Fruit fly (Drosophila melanogaster) whole organism, embryonic: ENCODE data around the gene Fic.
A peak's percentile ranks its signal among the peaks of the same experiment; 100 is the strongest.

Source experiments
- CG11696 ChIP-seq: fragments of 200-800 bp; sonication (Bioruptor generic); IDR thresholded peaks from 2 replicates; pipeline ENCODE4 v1.3.6; 2022; ENCODE audit warnings: missing biosample characterization, missing genetic modification characterization
- CG12659 ChIP-seq: fragments of 200-800 bp; sonication (Bioruptor generic); optimal IDR thresholded peaks from 3 replicates; lab custom pipeline; 2017; ENCODE audit warnings: mild to moderate bottlenecking, missing biosample characterization, missing genetic modification reagents, missing genetic modification characterization
- CG14441 ChIP-seq: fragments of 200-800 bp; sonication (Bioruptor generic); IDR thresholded peaks from 2 replicates; pipeline ENCODE4 v1.3.6; 2022; ENCODE audit warnings: missing biosample characterization, missing genetic modification characterization
- CG17361 ChIP-seq: fragments of 200-800 bp; sonication (Bioruptor generic); IDR thresholded peaks from 3 replicates; pipeline ENCODE4 v1.3.6; 2022; ENCODE audit warnings: missing biosample characterization, missing genetic modification characterization
- CG17568 ChIP-seq: fragments of 200-800 bp; sonication (Bioruptor generic); optimal IDR thresholded peaks from 2 replicates; lab custom pipeline; 2018; ENCODE audit warnings: missing biosample characterization, mild to moderate bottlenecking, missing genetic modification characterization, moderate library complexity
- CG18011 ChIP-seq: fragments of 200-800 bp; sonication (Bioruptor generic); optimal IDR thresholded peaks from 2 replicates; lab custom pipeline; 2017; ENCODE audit warnings: missing biosample characterization, missing genetic modification characterization, mild to moderate bottlenecking, moderate library complexity, missing genotype
- CG1832 ChIP-seq: fragments of 200-800 bp; sonication (Bioruptor generic); optimal IDR thresholded peaks from 2 replicates; lab custom pipeline; 2017; ENCODE audit warnings: missing biosample characterization, mild to moderate bottlenecking, missing genetic modification characterization, inconsistent platforms
- CG2875 ChIP-seq: fragments of 200-800 bp; sonication (Bioruptor generic); optimal IDR thresholded peaks from 2 replicates; lab custom pipeline; 2017; ENCODE audit warnings: missing biosample characterization, mild to moderate bottlenecking, missing genetic modification characterization, missing genetic modification reagents
- CG34422 ChIP-seq: fragments of 200-800 bp; sonication (Bioruptor generic); IDR thresholded peaks from 3 replicates; pipeline ENCODE4 v1.3.6; 2022; ENCODE audit warnings: missing biosample characterization, missing genetic modification characterization
- CG4328 ChIP-seq: fragments of 200-800 bp; sonication (Bioruptor generic); optimal IDR thresholded peaks from 3 replicates; lab custom pipeline; 2017; ENCODE audit warnings: missing biosample characterization, missing genetic modification reagents, missing genetic modification characterization
- CG8924 ChIP-seq: fragments of 200-800 bp; optimal IDR thresholded peaks from 3 replicates; lab custom pipeline; 2019; ENCODE audit warnings: missing biosample characterization, mild to moderate bottlenecking, missing genetic modification characterization, moderate library complexity
- CG9797 ChIP-seq: fragments of 200-800 bp; sonication (Bioruptor generic); optimal IDR thresholded peaks from 3 replicates; lab custom pipeline; 2018; ENCODE audit warnings: missing biosample characterization, mild to moderate bottlenecking, missing genetic modification characterization
- Dll ChIP-seq: fragments of 200-800 bp; sonication (Bioruptor generic); IDR thresholded peaks from 4 replicates; pipeline ENCODE4 v1.3.6; 2022; ENCODE audit warnings: missing biosample characterization, missing genetic modification characterization; ENCODE audit not compliant: partially characterized antibody
- ERR ChIP-seq: fragments of 200-800 bp; sonication (Bioruptor generic); optimal IDR thresholded peaks from 2 replicates; lab custom pipeline; 2016; ENCODE audit warnings: missing biosample characterization, missing genetic modification characterization
- Fer2 ChIP-seq: fragments of 200-800 bp; sonication (Bioruptor generic); optimal IDR thresholded peaks from 2 replicates; lab custom pipeline; 2018; ENCODE audit warnings: missing biosample characterization, mild to moderate bottlenecking, missing genetic modification characterization, moderate library complexity
- Fer3 ChIP-seq: fragments of 200-800 bp; sonication (Bioruptor generic); optimal IDR thresholded peaks from 2 replicates; lab custom pipeline; 2018; ENCODE audit warnings: missing biosample characterization, mild to moderate bottlenecking, missing genetic modification characterization, moderate library complexity
- HLH54F ChIP-seq: fragments of 200-800 bp; sonication (Bioruptor generic); optimal IDR thresholded peaks from 3 replicates; lab custom pipeline; 2016; ENCODE audit warnings: missing biosample characterization, missing genetic modification characterization
- Hr78 ChIP-seq, 2 experiments: fragments of 200-800 bp in 1 of 2; fragments of >200 bp in 1 of 2; sonication (Bioruptor generic) in 1 of 2; optimal IDR thresholded peaks; 2 replicates each; lab custom pipeline; 2017 to 2019; ENCODE audit warnings: missing biosample characterization in 2 of 2, missing genetic modification characterization in 2 of 2, mild to moderate bottlenecking in 1 of 2, moderate library complexity in 1 of 2
- Med ChIP-seq: fragments of 200-800 bp; sonication (Bioruptor generic); peaks from one replicate; lab custom pipeline; 2016; ENCODE audit warnings: missing biosample characterization, missing genetic modification characterization, mild to moderate bottlenecking, inconsistent platforms, moderate library complexity
- Meics ChIP-seq: fragments of 200-800 bp; sonication (Bioruptor generic); optimal IDR thresholded peaks from 2 replicates; lab custom pipeline; 2017; ENCODE audit warnings: missing biosample characterization, mild to moderate bottlenecking, missing genetic modification characterization
- Optix ChIP-seq: fragments of 200-800 bp; sonication (Bioruptor generic); IDR thresholded peaks from 3 replicates; pipeline ENCODE4 v1.3.6; 2022; ENCODE audit warnings: missing biosample characterization, missing genetic modification characterization
- Rfx ChIP-seq: fragments of 200-800 bp; sonication (Bioruptor generic); IDR thresholded peaks from 2 replicates; pipeline ENCODE4 v1.3.6; 2022; ENCODE audit warnings: missing biosample characterization, missing genetic modification characterization
- Scr ChIP-seq: fragments of 200-800 bp; sonication (Bioruptor generic); IDR thresholded peaks from 2 replicates; pipeline ENCODE4 v1.3.6; 2022; ENCODE audit warnings: missing biosample characterization, missing genetic modification characterization; ENCODE audit not compliant: partially characterized antibody
- btn ChIP-seq: fragments of 200-800 bp; sonication (Bioruptor generic); optimal IDR thresholded peaks from 2 replicates; lab custom pipeline; 2016; ENCODE audit warnings: missing biosample characterization, missing genetic modification characterization
- chinmo ChIP-seq: fragments of 200-800 bp; sonication (Bioruptor generic); IDR thresholded peaks from 4 replicates; pipeline ENCODE4 v1.3.6; 2022; ENCODE audit warnings: missing biosample characterization, missing genetic modification characterization; ENCODE audit not compliant: partially characterized antibody
- ci ChIP-seq: fragments of 200-800 bp; sonication (Bioruptor generic); IDR thresholded peaks from 3 replicates; pipeline ENCODE4 v1.3.6; 2022; ENCODE audit warnings: missing biosample characterization, missing genetic modification characterization
- crp ChIP-seq, 2 experiments: fragments of 200-800 bp; sonication (Bioruptor generic); optimal IDR thresholded peaks; 2 replicates in 1 of 2; 3 replicates in 1 of 2; lab custom pipeline; 2017; ENCODE audit warnings: missing biosample characterization in 2 of 2, missing genetic modification characterization in 2 of 2, mild to moderate bottlenecking in 1 of 2, moderate library complexity in 1 of 2
- hb ChIP-seq: fragments of 200-800 bp; sonication (Bioruptor generic); IDR thresholded peaks from 3 replicates; pipeline ENCODE4 v1.3.6; 2022; ENCODE audit warnings: missing biosample characterization, missing genetic modification characterization; ENCODE audit not compliant: partially characterized antibody
- hkb ChIP-seq, 2 experiments: fragments of 200-800 bp in 1 of 2; fragments of >200 bp in 1 of 2; sonication (Bioruptor generic) in 1 of 2; IDR thresholded peaks in 1 of 2; optimal IDR thresholded peaks in 1 of 2; 2 replicates each; pipeline versions ENCODE4 v1.3.6 to Lab custom; 2017 to 2022; ENCODE audit warnings: missing biosample characterization in 1 of 2, missing genetic modification characterization in 1 of 2
- org-1 ChIP-seq: fragments of 200-800 bp; sonication (Bioruptor generic); optimal IDR thresholded peaks from 2 replicates; lab custom pipeline; 2017; ENCODE audit warnings: missing biosample characterization, missing genetic modification characterization
- pb ChIP-seq: fragments of 200-800 bp; sonication (Bioruptor generic); optimal IDR thresholded peaks from 3 replicates; lab custom pipeline; 2016; ENCODE audit warnings: missing biosample characterization, missing genetic modification characterization
- phol ChIP-seq: fragments of 200-800 bp; sonication (Bioruptor generic); optimal IDR thresholded peaks from 3 replicates; lab custom pipeline; 2018; ENCODE audit warnings: missing biosample characterization, mild to moderate bottlenecking, missing genetic modification characterization, moderate library complexity
- sens-2 ChIP-seq: fragments of 200-800 bp; sonication (Bioruptor generic); IDR thresholded peaks from 2 replicates; pipeline ENCODE4 v1.3.6; 2022; ENCODE audit warnings: missing biosample characterization, missing genetic modification characterization
- tin ChIP-seq: fragments of 200-800 bp; sonication (Bioruptor generic); optimal IDR thresholded peaks from 3 replicates; lab custom pipeline; 2016; ENCODE audit warnings: missing biosample characterization, missing genetic modification characterization
- usp ChIP-seq: fragments of >200 bp; optimal IDR thresholded peaks from 2 replicates; lab custom pipeline; 2017; ENCODE audit warnings: missing biosample characterization, missing genetic modification characterization
- zen ChIP-seq: fragments of 200-800 bp; sonication (Bioruptor generic); optimal IDR thresholded peaks from 3 replicates; lab custom pipeline; 2018; ENCODE audit warnings: missing biosample characterization, mild to moderate bottlenecking, missing genetic modification characterization, moderate library complexity

Gene Fic

dm6 chr2L:6411089-6411757, 12.9 kb upstream of the Fic start, which contains the start of gene DIP-epsilon (continued):
- TF ChIP-seq ci (GFP tag; lab: Robert Waterston, UW) (peak; percentile 23; the same call in 1 of the 3 replicates), Optix (GFP tag; lab: Robert Waterston, UW) (0 out of 3 replicates have a peak, but pooled peaks have one; percentile 16), chinmo (GFP tag; lab: Robert Waterston, UW) (0 out of 4 replicates have a peak, but pooled peaks have one; percentile 18), hkb (optimal IDR thresholded peaks at IDR 0.05; lab: Kevin White, UChicago) (no peak), hkb (GFP tag; IDR thresholded peaks at IDR 0.05; lab: Robert Waterston, UW) (no peak), usp (GFP tag; lab: Kevin White, UChicago) (no peak), Dll (no peak), CG14441 (GFP tag; lab: Robert Waterston, UW) (no peak), Rfx (GFP tag; lab: Robert Waterston, UW) (no peak), zen (tag; lab: Kevin White, UChicago) (no peak), CG12659 (GFP tag; lab: Kevin White, UChicago) (no peak), phol (tag; lab: Kevin White, UChicago) (no peak), Fer3 (no peak), CG11696 (no peak), hb (no peak), CG4328 (GFP tag; lab: Kevin White, UChicago) (no peak), CG9797 (no peak), CG17361 (GFP tag; lab: Robert Waterston, UW) (no peak), Scr (GFP tag; lab: Robert Waterston, UW) (no peak), HLH54F (no peak), Hr78 (GFP tag; optimal IDR thresholded peaks at IDR 0.05; lab: Kevin White, UChicago) (peak in 1 of 2 experiments; percentile 63), CG8924 (no peak), CG1832 (GFP tag; lab: Kevin White, UChicago) (no peak), CG17568 (no peak), ERR (GFP tag; lab: Kevin White, UChicago) (no peak), CG34422 (GFP tag; lab: Robert Waterston, UW) (no peak), Fer2 (tag; lab: Kevin White, UChicago) (no peak)

- TF ChIP-seq crp (GFP tag; optimal IDR thresholded peaks at IDR 0.05; lab: Kevin White, UChicago) (peak in 1 of 2 experiments; percentile 25), Meics (peak; percentile 7), tin (GFP tag; lab: Kevin White, UChicago) (no peak), org-1 (GFP tag; lab: Kevin White, UChicago) (no peak)
Observed at dm6 chr2L:6411953-6412352, 12.2 kb upstream of the Fic start, which contains the start of gene CG13982. TSS of gene CG13982 (plus strand) at chr2L:6412315.

DNA sequence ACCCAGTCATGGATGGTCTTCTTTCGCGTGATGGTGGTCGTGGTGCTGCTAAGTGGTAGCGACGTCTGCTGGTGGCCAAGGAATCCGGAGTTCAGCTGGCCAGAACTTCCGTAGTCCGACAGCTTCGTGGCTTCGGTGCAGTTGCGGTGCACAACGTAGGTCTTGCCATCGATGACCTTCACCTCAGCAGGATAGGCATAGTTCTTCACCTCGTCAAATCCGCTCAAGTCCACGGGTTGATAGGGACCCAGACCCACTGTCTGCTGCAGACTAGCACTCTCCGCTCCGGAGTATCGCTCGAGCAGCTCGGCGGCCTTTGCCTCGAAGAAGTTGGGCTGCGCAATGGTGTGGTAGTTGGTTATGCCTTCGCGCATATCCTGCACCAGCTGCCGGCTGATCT, 2.6 kb upstream of the Fic start:
- TF ChIP-seq sens-2 (GFP tag; lab: Robert Waterston, UW) (no peak), CG34422 (GFP tag; lab: Robert Waterston, UW) (no peak), CG2875 (no peak), btn (GFP tag; lab: Kevin White, UChicago) (no peak), pb (no peak), Med (peak; percentile 53), CG18011 (GFP tag; lab: Kevin White, UChicago) (no peak)
